Fruit fly (Drosophila melanogaster) whole organism, wandering third instar larva: ENCODE data around the gene Stat92E.

Experiments used
- CrebA ChIP-seq: fragments of 200-800 bp; sonication (Bioruptor generic); optimal IDR thresholded peaks from 2 replicates; lab custom pipeline; 2016; ENCODE audit warnings: missing biosample characterization, mild to moderate bottlenecking, missing genetic modification characterization, borderline replicate concordance
- Hr78 ChIP-seq: fragments of >200 bp; optimal IDR thresholded peaks from 2 replicates; lab custom pipeline; 2017; ENCODE audit warnings: missing biosample characterization, missing genetic modification characterization
- OdsH ChIP-seq: fragments of 200-800 bp; sonication (Bioruptor generic); optimal IDR thresholded peaks from 2 replicates; lab custom pipeline; 2016; ENCODE audit warnings: missing biosample characterization, mild to moderate bottlenecking, missing genetic modification characterization
- br ChIP-seq: fragments of 200-800 bp; sonication (Bioruptor generic); optimal IDR thresholded peaks from 2 replicates; lab custom pipeline; 2016; ENCODE audit warnings: missing biosample characterization, missing genetic modification characterization
- h ChIP-seq: fragments of 200-800 bp; sonication (Bioruptor generic); optimal IDR thresholded peaks from 3 replicates; lab custom pipeline; 2016; ENCODE audit warnings: missing biosample characterization, mild to moderate bottlenecking, missing genetic modification characterization
- sv ChIP-seq: fragments of 200-800 bp; sonication (Bioruptor generic); optimal IDR thresholded peaks from 3 replicates; lab custom pipeline; 2016; ENCODE audit warnings: missing biosample characterization, missing genetic modification characterization
- usp ChIP-seq: fragments of >200 bp; optimal IDR thresholded peaks from 2 replicates; lab custom pipeline; 2017; ENCODE audit warnings: missing biosample characterization, missing genetic modification characterization

- peak; percentile 50 for TF ChIP-seq h (GFP tag; lab: Kevin White, UChicago)
- TF ChIP-seq br, result peak; percentile 25
- TF ChIP-seq usp (GFP tag; lab: Kevin White, UChicago), result no peak
- no peak for TF ChIP-seq Hr78
- TF ChIP-seq OdsH (GFP tag; lab: Kevin White, UChicago), result peak; percentile 17
- TF ChIP-seq CrebA (GFP tag; lab: Kevin White, UChicago), result no peak
- peak; percentile 48 for TF ChIP-seq sv
Observed at dm6 chr3R:20588480-20588785, 36.3 kb upstream of the Stat92E start, which contains the start of gene Srp72.
